Worm (Caenorhabditis elegans): ENCODE measurements around the gene gst-27.
A peak's percentile ranks its signal among the peaks of the same experiment; 100 is the strongest.

Gene gst-27

ce11 chrII:15189956-15190355 lies 24.4 kb upstream of the gst-27 start (continued):
- TF ChIP-seq unc-98 (GFP tag; IDR thresholded peaks at IDR 0.05) (no peak), sup-37 (GFP tag; optimal IDR thresholded peaks at IDR 0.05) (no peak), irx-1 (tag; optimal IDR thresholded peaks at IDR 0.05) (no peak), mab-9 (GFP tag; IDR thresholded peaks at IDR 0.05) (no peak), nhr-85 (tag) (no peak), snu-23 (GFP tag; optimal IDR thresholded peaks at IDR 0.05) (peak; percentile 29), lsy-2 (tag; optimal IDR thresholded peaks at IDR 0.05) (peak; percentile 19 to 29), nhr-90 (tag; optimal IDR thresholded peaks at IDR 0.05; ENCODE audit: poor library complexity) (no peak), grh-1 (GFP tag; IDR thresholded peaks at IDR 0.05) (no peak), sox-4 (tag; optimal IDR thresholded peaks at IDR 0.05) (no peak), nhr-77 (tag; optimal IDR thresholded peaks at IDR 0.05) (no peak), nhr-47 (tag; optimal IDR thresholded peaks at IDR 0.05) (peak; percentile 48), lin-35 (GFP tag; optimal IDR thresholded peaks at IDR 0.05) (peak in 1 of 2 experiments; percentile 41), mep-1 (tag; optimal IDR thresholded peaks at IDR 0.05) (peak; percentile 28), pag-3 (tag; optimal IDR thresholded peaks at IDR 0.05; ENCODE audit: borderline replicate concordance, insufficient read depth) (no peak), fos-1 (tag; optimal IDR thresholded peaks at IDR 0.05) (peak; percentile 12), efl-3 (GFP tag; optimal IDR thresholded peaks at IDR 0.05) (no peak), pqm-1 (tag; optimal IDR thresholded peaks at IDR 0.05) (no peak), nhr-19 (GFP tag; conservative IDR thresholded peaks at IDR 0.05) (no peak), aly-2 (tag; optimal IDR thresholded peaks at IDR 0.05) (no peak), swsn-7 (tag; optimal IDR thresholded peaks at IDR 0.05) (peak; percentile 48), tbx-2 (tag; optimal IDR thresholded peaks at IDR 0.05) (no peak), elt-2 (tag; optimal IDR thresholded peaks at IDR 0.05) (no peak), hpl-2 (GFP tag; optimal IDR thresholded peaks at IDR 0.05) (no peak), nhr-71 (tag; optimal IDR thresholded peaks at IDR 0.05) (peak; percentile 47), lin-15B (tag; optimal IDR thresholded peaks at IDR 0.05) (no peak), fkh-10 (GFP tag; optimal IDR thresholded peaks at IDR 0.05) (peak; percentile 47), lir-3 (tag; optimal IDR thresholded peaks at IDR 0.05; ENCODE audit: poor library complexity) (no peak), ceh-82 (tag; optimal IDR thresholded peaks at IDR 0.05) (peak in 2 of 3 experiments; percentile 28 to 50), ceh-90 (tag; optimal IDR thresholded peaks at IDR 0.05) (no peak), dpl-1 (GFP tag; optimal IDR thresholded peaks at IDR 0.05) (peak in 1 of 3 experiments; percentile 13), Y116A8C.19 (tag; optimal IDR thresholded peaks at IDR 0.05; ENCODE audit: borderline replicate concordance) (no peak), alr-1 (tag; optimal IDR thresholded peaks at IDR 0.05; ENCODE audit: borderline replicate concordance) (no peak), xbp-1 (tag; optimal IDR thresholded peaks at IDR 0.05) (no peak), C16A3.4 (tag; optimal IDR thresholded peaks at IDR 0.05) (no peak), mdl-1 (tag; optimal IDR thresholded peaks at IDR 0.05) (peak in 1 of 2 experiments; percentile 39), ceh-8 (GFP tag; optimal IDR thresholded peaks at IDR 0.05) (no peak), fkh-8 (tag; optimal IDR thresholded peaks at IDR 0.05) (peak; percentile 79), nhr-237 (tag; optimal IDR thresholded peaks at IDR 0.05) (no peak), ceh-88 (GFP tag; IDR thresholded peaks at IDR 0.05) (no peak), elt-3 (tag; optimal IDR thresholded peaks at IDR 0.05) (no peak), unc-62 (GFP tag; optimal IDR thresholded peaks at IDR 0.05) (no peak)

ce11 chrII:15185289-15185688 lies 19.8 kb upstream of the gst-27 start, which contains the start of gene gst-35:
Gene gst-35, minus strand, starts transcription at chrII:15185389.
- peak; percentile 49 for TF ChIP-seq skn-1 (tag; optimal IDR thresholded peaks at IDR 0.05)
- TF ChIP-seq egl-27 (tag; optimal IDR thresholded peaks at IDR 0.05), result no peak
